Fruit fly (Drosophila melanogaster): Measurements from ENCODE around the gene fbl.

- TF ChIP-seq CG8478 (optimal IDR thresholded peaks at IDR 0.05) (no peak), CTCF (optimal IDR thresholded peaks at IDR 0.05) (no peak)
Observed at dm6 chr3L:20370013-20370412, 14.2 kb upstream of the fbl start, which contains the start of gene CG13247.

Measured in S2 (cell line).